Fruit fly (Drosophila melanogaster) whole organism, wandering third instar larva: ENCODE measurements around the gene CG12017.

ENCODE experiments used
- Abd-B ChIP-seq: fragments of >200 bp; optimal IDR thresholded peaks from 2 replicates; lab custom pipeline; 2017; ENCODE audit warnings: missing biosample characterization, missing genetic modification characterization
- CG32264 ChIP-seq: fragments of 200-800 bp; sonication (Bioruptor generic); optimal IDR thresholded peaks from 2 replicates; lab custom pipeline; 2016; ENCODE audit warnings: missing biosample characterization, missing genetic modification characterization
- CG9705 ChIP-seq: fragments of 200-800 bp; sonication (Bioruptor generic); optimal IDR thresholded peaks from 2 replicates; lab custom pipeline; 2018; ENCODE audit warnings: missing biosample characterization, mild to moderate bottlenecking, missing genetic modification characterization
- CrebA ChIP-seq: fragments of 200-800 bp; sonication (Bioruptor generic); optimal IDR thresholded peaks from 2 replicates; lab custom pipeline; 2016; ENCODE audit warnings: missing biosample characterization, mild to moderate bottlenecking, missing genetic modification characterization, borderline replicate concordance
- Dfd ChIP-seq: fragments of >200 bp; optimal IDR thresholded peaks from 2 replicates; lab custom pipeline; 2017; ENCODE audit warnings: missing biosample characterization, missing genetic modification characterization
- Dif ChIP-seq: fragments of 200-275, 200-300 bp; sonication (Bioruptor generic); optimal IDR thresholded peaks from 2 replicates; lab custom pipeline; 2018; ENCODE audit warnings: missing biosample characterization, missing genetic modification characterization; ENCODE audit not compliant: partially characterized antibody
- GATAd ChIP-seq: sonication (Bioruptor generic); optimal IDR thresholded peaks from 2 replicates; lab custom pipeline; 2016; ENCODE audit warnings: missing biosample characterization, missing genetic modification characterization
- HLH106 ChIP-seq: fragments of 200-800 bp; optimal IDR thresholded peaks from 3 replicates; lab custom pipeline; 2019; ENCODE audit warnings: missing biosample characterization, mild to moderate bottlenecking, missing genetic modification characterization, moderate library complexity
- Hnf4 ChIP-seq: fragments of 200-800 bp; sonication (Bioruptor generic); optimal IDR thresholded peaks from 2 replicates; lab custom pipeline; 2016; ENCODE audit warnings: missing biosample characterization, mild to moderate bottlenecking, missing genetic modification characterization
- Hr78 ChIP-seq: fragments of >200 bp; optimal IDR thresholded peaks from 2 replicates; lab custom pipeline; 2017; ENCODE audit warnings: missing biosample characterization, missing genetic modification characterization
- Hr83 ChIP-seq: fragments of 200-300 bp; sonication (Bioruptor generic); optimal IDR thresholded peaks from 2 replicates; lab custom pipeline; 2016; ENCODE audit warnings: missing biosample characterization, mild to moderate bottlenecking, missing genetic modification characterization, moderate library complexity; ENCODE audit not compliant: poor library complexity, severe bottlenecking
- Jra ChIP-seq: sonication (Bioruptor generic); optimal IDR thresholded peaks from 2 replicates; lab custom pipeline; 2016; ENCODE audit warnings: missing biosample characterization, missing genetic modification characterization
- Mio ChIP-seq: sonication (Bioruptor generic); optimal IDR thresholded peaks from 2 replicates; lab custom pipeline; 2016; ENCODE audit warnings: missing biosample characterization, missing genetic modification characterization
- Myc ChIP-seq: fragments of >200 bp; optimal IDR thresholded peaks from 2 replicates; lab custom pipeline; 2017
- N ChIP-seq: fragments of >200 bp; optimal IDR thresholded peaks from 2 replicates; lab custom pipeline; 2018; ENCODE audit warnings: missing biosample characterization, missing external identifiers, missing genetic modification characterization
- OdsH ChIP-seq: fragments of 200-800 bp; sonication (Bioruptor generic); optimal IDR thresholded peaks from 2 replicates; lab custom pipeline; 2016; ENCODE audit warnings: missing biosample characterization, mild to moderate bottlenecking, missing genetic modification characterization
- Rel ChIP-seq, 2 experiments: fragments of 200-800 bp; sonication (Bioruptor generic) in 1 of 2; optimal IDR thresholded peaks; 2 replicates in 1 of 2; 3 replicates in 1 of 2; lab custom pipeline; 2016 to 2019; ENCODE audit warnings: mild to moderate bottlenecking in 2 of 2, missing biosample characterization in 2 of 2, missing genetic modification characterization in 2 of 2, moderate library complexity in 1 of 2
- Sp1 ChIP-seq: fragments of 200-800 bp; sonication (Bioruptor generic); optimal IDR thresholded peaks from 3 replicates; lab custom pipeline; 2019; ENCODE audit warnings: missing biosample characterization, mild to moderate bottlenecking, missing genetic modification characterization, moderate library complexity
- Vsx2 ChIP-seq: fragments of 200-300, 225-300 bp; sonication (Bioruptor generic); optimal IDR thresholded peaks from 2 replicates; lab custom pipeline; 2018; ENCODE audit warnings: missing biosample characterization, missing genetic modification characterization; ENCODE audit not compliant: partially characterized antibody
- br ChIP-seq: fragments of 200-800 bp; sonication (Bioruptor generic); optimal IDR thresholded peaks from 2 replicates; lab custom pipeline; 2016; ENCODE audit warnings: missing biosample characterization, missing genetic modification characterization
- brk ChIP-seq: fragments of 200-800 bp; sonication (Bioruptor generic); optimal IDR thresholded peaks from 2 replicates; lab custom pipeline; 2016; ENCODE audit warnings: missing biosample characterization, mild to moderate bottlenecking, missing genetic modification characterization
- dl ChIP-seq, 2 experiments: fragments of 175-275, 200-275 bp in 1 of 2; fragments of 200-275 bp in 1 of 2; sonication (Bioruptor generic); optimal IDR thresholded peaks; lab custom pipeline; 2018; ENCODE audit warnings: mild to moderate bottlenecking in 2 of 2, missing biosample characterization in 2 of 2, missing genetic modification characterization in 2 of 2, moderate library complexity in 2 of 2; ENCODE audit not compliant: partially characterized antibody in 2 of 2, insufficient read depth in 1 of 2
- dmrt93B ChIP-seq: fragments of 200-800 bp; sonication (Bioruptor generic); optimal IDR thresholded peaks from 2 replicates; lab custom pipeline; 2018; ENCODE audit warnings: missing biosample characterization, mild to moderate bottlenecking, missing genetic modification characterization
- dsf ChIP-seq: sonication (Bioruptor generic); optimal IDR thresholded peaks from 2 replicates; lab custom pipeline; 2016; ENCODE audit warnings: missing biosample characterization, missing genetic modification characterization, borderline replicate concordance
- ey ChIP-seq: fragments of 200-800 bp; sonication (Bioruptor generic); optimal IDR thresholded peaks from 2 replicates; lab custom pipeline; 2016; ENCODE audit warnings: missing biosample characterization, missing genetic modification characterization
- foxo ChIP-seq, 2 experiments: fragments of 200-800 bp; sonication (Bioruptor generic); optimal IDR thresholded peaks; 2 replicates in 1 of 2; 3 replicates in 1 of 2; lab custom pipeline; 2016 to 2017; ENCODE audit warnings: missing biosample characterization in 2 of 2, missing genetic modification characterization in 2 of 2
- fru ChIP-seq: fragments of 200-800 bp; sonication (Bioruptor generic); optimal IDR thresholded peaks from 3 replicates; lab custom pipeline; 2016; ENCODE audit warnings: missing biosample characterization, mild to moderate bottlenecking, missing genetic modification characterization
- h ChIP-seq: fragments of 200-800 bp; sonication (Bioruptor generic); optimal IDR thresholded peaks from 3 replicates; lab custom pipeline; 2016; ENCODE audit warnings: missing biosample characterization, mild to moderate bottlenecking, missing genetic modification characterization
- jim ChIP-seq: fragments of 175-275, 200-325 bp; sonication (Bioruptor generic); optimal IDR thresholded peaks from 2 replicates; lab custom pipeline; 2016; ENCODE audit warnings: missing biosample characterization, mild to moderate bottlenecking, missing genetic modification characterization
- lola ChIP-seq: fragments of >200 bp; optimal IDR thresholded peaks from 2 replicates; lab custom pipeline; 2017; ENCODE audit warnings: missing biosample characterization, missing genetic modification characterization
- pan ChIP-seq: fragments of >200 bp; optimal IDR thresholded peaks from 2 replicates; lab custom pipeline; 2017
- psq ChIP-seq: fragments of 200-800 bp; sonication (Bioruptor generic); optimal IDR thresholded peaks from 3 replicates; lab custom pipeline; 2017; ENCODE audit warnings: missing biosample characterization, mild to moderate bottlenecking, missing genetic modification characterization, moderate library complexity
- rgr ChIP-seq: fragments of 200-800 bp; sonication (Bioruptor generic); optimal IDR thresholded peaks from 3 replicates; lab custom pipeline; 2016; ENCODE audit warnings: missing biosample characterization, mild to moderate bottlenecking, missing genetic modification characterization
- sage ChIP-seq: fragments of 200-800 bp; sonication (Bioruptor generic); optimal IDR thresholded peaks from 2 replicates; lab custom pipeline; 2016; ENCODE audit warnings: missing biosample characterization, mild to moderate bottlenecking, missing genetic modification characterization
- sv ChIP-seq: fragments of 200-800 bp; sonication (Bioruptor generic); optimal IDR thresholded peaks from 3 replicates; lab custom pipeline; 2016; ENCODE audit warnings: missing biosample characterization, missing genetic modification characterization
- tai ChIP-seq: sonication (Bioruptor generic); optimal IDR thresholded peaks from 2 replicates; lab custom pipeline; 2016; ENCODE audit warnings: missing biosample characterization, missing genetic modification characterization
- usp ChIP-seq: fragments of >200 bp; optimal IDR thresholded peaks from 2 replicates; lab custom pipeline; 2017; ENCODE audit warnings: missing biosample characterization, missing genetic modification characterization
- woc ChIP-seq: sonication (Bioruptor generic); optimal IDR thresholded peaks from 2 replicates; lab custom pipeline; 2016; ENCODE audit warnings: missing biosample characterization, mild to moderate bottlenecking, missing genetic modification characterization

The CG12017 gene

DNA sequence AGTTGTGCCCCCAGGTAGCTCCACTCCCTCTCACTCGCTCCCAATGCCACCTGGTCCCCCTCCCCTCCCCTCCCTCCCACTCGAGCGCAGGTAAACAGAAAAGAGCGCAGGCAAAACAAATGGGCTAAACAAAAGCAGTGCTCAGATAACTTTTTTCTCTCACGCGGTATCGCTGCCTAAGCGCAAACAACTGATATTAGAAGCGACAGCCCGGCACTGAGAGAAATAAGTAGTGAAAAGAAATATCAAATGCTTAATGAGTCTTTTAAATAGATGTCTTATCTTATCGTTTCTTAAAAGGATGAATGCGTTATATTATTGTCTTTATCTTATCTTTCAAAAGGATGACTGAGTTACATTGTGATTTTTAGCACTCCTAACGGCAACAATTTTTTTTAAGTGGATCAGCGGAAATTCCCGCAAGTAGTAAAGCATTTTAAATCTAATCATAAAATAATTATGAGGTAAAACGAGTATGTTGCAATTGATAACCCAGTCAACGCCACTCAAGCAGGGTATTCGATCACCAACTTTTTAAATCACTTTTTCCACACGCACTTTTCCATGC lies 21.2 kb downstream of the CG12017 start:
- TF ChIP-seq Hnf4 (GFP tag; lab: Kevin White, UChicago) = peak; percentile 55
- peak; percentile 79 for TF ChIP-seq rgr
- TF ChIP-seq OdsH (GFP tag; lab: Kevin White, UChicago) = peak; percentile 68
- peak; percentile 77 for TF ChIP-seq fru (GFP tag; lab: Kevin White, UChicago)
- peak; percentile 35 for TF ChIP-seq tai (GFP tag; lab: Kevin White, UChicago)
- TF ChIP-seq CrebA (GFP tag; lab: Kevin White, UChicago) = peak; percentile 61
- peak; percentile 47 for TF ChIP-seq psq (GFP tag; lab: Kevin White, UChicago)
- no peak for TF ChIP-seq Jra (GFP tag; lab: Kevin White, UChicago)
- TF ChIP-seq Rel (GFP tag; optimal IDR thresholded peaks at IDR 0.05; lab: Kevin White, UChicago) = no peak
- TF ChIP-seq Rel (tag; optimal IDR thresholded peaks at IDR 0.05; lab: Kevin White, UChicago) = peak; percentile 8
- peak; percentile 14 for TF ChIP-seq woc (GFP tag; lab: Kevin White, UChicago)
- no peak for TF ChIP-seq dl (GFP tag; optimal IDR thresholded peaks at IDR 0.05; lab: Kevin White, UChicago; ENCODE audit: insufficient read depth in 1 of 2, partially characterized antibody in 2 of 2)
- TF ChIP-seq lola (GFP tag; lab: Kevin White, UChicago) = no peak
- peak; percentile 76 for TF ChIP-seq ey (GFP tag; lab: Kevin White, UChicago)
- peak; percentile 13 for TF ChIP-seq CG32264 (GFP tag; lab: Kevin White, UChicago)
- TF ChIP-seq h (GFP tag; lab: Kevin White, UChicago) = peak; percentile 82
- TF ChIP-seq usp (GFP tag; lab: Kevin White, UChicago) = no peak
- peak; percentile 50 for TF ChIP-seq br
- TF ChIP-seq pan (lab: Kevin White, UChicago) = no peak
- no peak for TF ChIP-seq dsf (GFP tag; lab: Kevin White, UChicago)
- no peak for TF ChIP-seq GATAd (GFP tag; lab: Kevin White, UChicago)
- TF ChIP-seq HLH106 = peak; percentile 40
- peak; percentile 45 for TF ChIP-seq Sp1 (GFP tag; lab: Kevin White, UChicago)
- no peak for TF ChIP-seq sage (GFP tag; lab: Kevin White, UChicago)
- peak; percentile 86 for TF ChIP-seq sv (GFP tag; lab: Kevin White, UChicago)
- TF ChIP-seq brk (GFP tag; lab: Kevin White, UChicago) = peak; percentile 32
- no peak for TF ChIP-seq Myc (lab: Kevin White, UChicago)
- TF ChIP-seq foxo (GFP tag; optimal IDR thresholded peaks at IDR 0.05; lab: Kevin White, UChicago) = peak in 1 of 2 experiments; percentile 82
- TF ChIP-seq, all 38 proteins: peak for 18

DNA sequence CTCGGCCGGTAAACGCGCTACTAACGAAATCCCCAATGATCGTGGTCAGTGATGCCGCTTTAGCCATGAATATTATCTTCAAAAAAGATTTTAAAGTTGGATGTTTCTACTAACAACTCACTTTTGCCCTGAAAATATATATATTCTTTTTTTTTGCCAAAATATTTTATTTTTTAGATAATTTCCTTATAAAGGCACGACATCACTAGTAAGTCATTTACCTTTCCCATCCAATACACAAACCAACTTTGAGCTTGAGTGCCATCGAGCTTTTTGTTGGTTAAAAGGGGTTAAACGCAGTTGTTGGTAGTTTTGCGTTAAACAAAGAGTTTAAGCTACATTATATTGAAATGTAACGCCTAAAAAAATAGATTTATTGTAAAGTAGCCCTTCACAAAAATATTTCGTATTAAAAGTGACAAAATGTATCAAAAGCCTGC lies 23.1 kb downstream of the CG12017 start, which contains the start of gene CG14968:
TSS of gene CG14968 (minus strand) at position 26 of the 440 bp plus-strand sequence.
- TF ChIP-seq dmrt93B (GFP tag; lab: Kevin White, UChicago) (peak; percentile 92), dl (GFP tag; optimal IDR thresholded peaks at IDR 0.05; lab: Kevin White, UChicago; ENCODE audit: insufficient read depth in 1 of 2, partially characterized antibody in 2 of 2) (no peak), woc (GFP tag; lab: Kevin White, UChicago) (peak; percentile 78), CG32264 (GFP tag; lab: Kevin White, UChicago) (peak; percentile 90), CG9705 (GFP tag; lab: Kevin White, UChicago) (peak; percentile 86), sage (GFP tag; lab: Kevin White, UChicago) (peak; percentile 96), Hnf4 (GFP tag; lab: Kevin White, UChicago) (peak; percentile 86), GATAd (GFP tag; lab: Kevin White, UChicago) (peak; percentile 16), HLH106 (peak; percentile 95), foxo (GFP tag; optimal IDR thresholded peaks at IDR 0.05; lab: Kevin White, UChicago) (peak; percentile 76 to 96), CrebA (GFP tag; lab: Kevin White, UChicago) (peak; percentile 85), Rel (GFP tag; optimal IDR thresholded peaks at IDR 0.05; lab: Kevin White, UChicago) (peak; percentile 70), Rel (tag; optimal IDR thresholded peaks at IDR 0.05; lab: Kevin White, UChicago) (peak; percentile 92), dsf (GFP tag; lab: Kevin White, UChicago) (peak; percentile 43), fru (GFP tag; lab: Kevin White, UChicago) (peak; percentile 92), jim (no peak), br (peak; percentile 90), sv (GFP tag; lab: Kevin White, UChicago) (peak; percentile 91), ey (GFP tag; lab: Kevin White, UChicago) (peak; percentile 91), OdsH (GFP tag; lab: Kevin White, UChicago) (peak; percentile 98), rgr (peak; percentile 98), Myc (lab: Kevin White, UChicago) (peak; percentile 93), N (GFP tag; lab: Kevin White, UChicago) (no peak), usp (GFP tag; lab: Kevin White, UChicago) (no peak), Sp1 (GFP tag; lab: Kevin White, UChicago) (peak; percentile 98), Vsx2 (GFP tag; lab: Kevin White, UChicago) (no peak), psq (GFP tag; lab: Kevin White, UChicago) (peak; percentile 94), tai (GFP tag; lab: Kevin White, UChicago) (peak; percentile 72), brk (GFP tag; lab: Kevin White, UChicago) (peak; percentile 93), pan (lab: Kevin White, UChicago) (no peak), Dfd (GFP tag; lab: Kevin White, UChicago) (no peak), lola (GFP tag; lab: Kevin White, UChicago) (no peak), Jra (GFP tag; lab: Kevin White, UChicago) (peak; percentile 63), Hr83 (GFP tag; lab: Kevin White, UChicago) (peak; percentile 83), h (GFP tag; lab: Kevin White, UChicago) (peak; percentile 99), Dif (GFP tag; lab: Kevin White, UChicago) (no peak), Mio (GFP tag; lab: Kevin White, UChicago) (peak; percentile 26), Hr78 (GFP tag; lab: Kevin White, UChicago) (no peak), Abd-B (no peak)
- TF ChIP-seq, all 38 proteins: peak for 27
